Worm (Caenorhabditis elegans): Measurements from ENCODE around the gene ZK418.13.

- no peak for TF ChIP-seq aly-2 (tag; optimal IDR thresholded peaks at IDR 0.05)
- TF ChIP-seq nhr-77 (tag; optimal IDR thresholded peaks at IDR 0.05): no peak
- no peak for TF ChIP-seq unc-39 (tag; optimal IDR thresholded peaks at IDR 0.05)
- TF ChIP-seq ztf-4 (tag; optimal IDR thresholded peaks at IDR 0.05): no peak
- TF ChIP-seq ztf-11 (tag; optimal IDR thresholded peaks at IDR 0.05): no peak
- TF ChIP-seq mab-5 (tag; optimal IDR thresholded peaks at IDR 0.05): no peak
- no peak for TF ChIP-seq egl-27 (tag; optimal IDR thresholded peaks at IDR 0.05)
- no peak for TF ChIP-seq elt-1 (tag; optimal IDR thresholded peaks at IDR 0.05)
- TF ChIP-seq blmp-1 (tag; optimal IDR thresholded peaks at IDR 0.05; ENCODE audit: insufficient read depth): no peak
- no peak for TF ChIP-seq mdl-1 (tag; optimal IDR thresholded peaks at IDR 0.05)
Measured at ce11 chrIII:7124364-7124763, 48.1 kb upstream of the ZK418.13 start, which contains the start of gene B0280.2.
